Worm (Caenorhabditis elegans): Measurements from ENCODE around the gene F55A11.4.

Gene F55A11.4

ce11 chrV:11764373-11764954, 5.8 kb upstream of the F55A11.4 start, which contains the start of the genes F55A11.1 and syx-5:
F55A11.1 (minus strand) TSS chrV:11764385.
syx-5 (plus strand) TSS chrV:11764904.
- TF ChIP-seq hlh-11 (tag; optimal IDR thresholded peaks at IDR 0.05): peak; percentile 86
- TF ChIP-seq spr-1 (tag; optimal IDR thresholded peaks at IDR 0.05): peak; percentile 90
- peak; percentile 50 to 89 for TF ChIP-seq daf-16 (GFP tag; optimal IDR thresholded peaks at IDR 0.05)
- peak; percentile 58 for TF ChIP-seq daf-16 (tag; optimal IDR thresholded peaks at IDR 0.05)
- no peak for TF ChIP-seq zag-1 (tag; optimal IDR thresholded peaks at IDR 0.05)
- TF ChIP-seq ceh-32 (tag; optimal IDR thresholded peaks at IDR 0.05; ENCODE audit: poor library complexity): peak; percentile 42
- TF ChIP-seq arid-1 (GFP tag; conservative IDR thresholded peaks at IDR 0.05): 0 out of 2 replicates have a peak, but pooled peaks have one; percentile 21
- peak; percentile 50 for TF ChIP-seq nhr-11 (tag; optimal IDR thresholded peaks at IDR 0.05)
- TF ChIP-seq nhr-237 (tag; optimal IDR thresholded peaks at IDR 0.05): no peak
- TF ChIP-seq mdl-1 (tag; optimal IDR thresholded peaks at IDR 0.05): peak in 1 of 2 experiments; percentile 84
- TF ChIP-seq nhr-41 (GFP tag; IDR thresholded peaks at IDR 0.05): no peak
- TF ChIP-seq F49E8.2 (tag; optimal IDR thresholded peaks at IDR 0.05; ENCODE audit: borderline replicate concordance): peak; percentile 9
- no peak for TF ChIP-seq set-16 (GFP tag; IDR thresholded peaks at IDR 0.05)
- peak; percentile 64 for TF ChIP-seq php-3 (GFP tag; IDR thresholded peaks at IDR 0.05)
- no peak for TF ChIP-seq lir-3 (tag; optimal IDR thresholded peaks at IDR 0.05)
- peak; percentile 97 for TF ChIP-seq mxl-3 (GFP tag; optimal IDR thresholded peaks at IDR 0.05)
- TF ChIP-seq zip-11 (GFP tag; IDR thresholded peaks at IDR 0.05): no peak
- peak; percentile 90 for TF ChIP-seq rbr-2 (tag; optimal IDR thresholded peaks at IDR 0.05)
- peak; percentile 75 for TF ChIP-seq F37D6.2 (tag; optimal IDR thresholded peaks at IDR 0.05)
- peak; percentile 78 for TF ChIP-seq hlh-30 (tag; optimal IDR thresholded peaks at IDR 0.05; ENCODE audit: insufficient read depth)
- TF ChIP-seq nhr-111 (GFP tag; optimal IDR thresholded peaks at IDR 0.05): no peak
- TF ChIP-seq lim-7 (GFP tag; IDR thresholded peaks at IDR 0.05): no peak
- no peak for TF ChIP-seq nhr-10 (tag; optimal IDR thresholded peaks at IDR 0.05)
- TF ChIP-seq dve-1 (tag; optimal IDR thresholded peaks at IDR 0.05; ENCODE audit: insufficient read depth): peak; percentile 85
- no peak for TF ChIP-seq madf-9 (GFP tag; conservative IDR thresholded peaks at IDR 0.05)
- no peak for TF ChIP-seq D1046.2 (GFP tag; IDR thresholded peaks at IDR 0.05)
- peak; percentile 54; the same call in 1 of the 2 replicates for TF ChIP-seq lin-29 (GFP tag; IDR thresholded peaks at IDR 0.05)
- no peak for TF ChIP-seq F26F4.8 (GFP tag; conservative IDR thresholded peaks at IDR 0.05)
- TF ChIP-seq daf-12 (tag; optimal IDR thresholded peaks at IDR 0.05): no peak
- TF ChIP-seq nhr-77 (tag; optimal IDR thresholded peaks at IDR 0.05): peak; percentile 46
- peak; percentile 83 for TF ChIP-seq ztf-7 (tag; optimal IDR thresholded peaks at IDR 0.05)
- peak; percentile 78 for TF ChIP-seq spr-3 (GFP tag; optimal IDR thresholded peaks at IDR 0.05)
- no peak for TF ChIP-seq attf-4 (tag; optimal IDR thresholded peaks at IDR 0.05)
- TF ChIP-seq cey-2 (tag; optimal IDR thresholded peaks at IDR 0.05; ENCODE audit: borderline replicate concordance, insufficient read depth): no peak
- TF ChIP-seq nhr-102 (tag; optimal IDR thresholded peaks at IDR 0.05): peak; percentile 90
- TF ChIP-seq ceh-62 (tag; optimal IDR thresholded peaks at IDR 0.05): no peak
- TF ChIP-seq unc-39 (tag; optimal IDR thresholded peaks at IDR 0.05): no peak
- no peak for TF ChIP-seq daf-8 (GFP tag; IDR thresholded peaks at IDR 0.05)
- TF ChIP-seq skn-1 (tag; optimal IDR thresholded peaks at IDR 0.05): no peak
- peak; percentile 78 for TF ChIP-seq dmd-6 (GFP tag; IDR thresholded peaks at IDR 0.05)
- TF ChIP-seq pqm-1 (tag; optimal IDR thresholded peaks at IDR 0.05): peak; percentile 7
- peak; percentile 76 for TF ChIP-seq fkh-10 (GFP tag; optimal IDR thresholded peaks at IDR 0.05)
- TF ChIP-seq F10B5.3 (tag; optimal IDR thresholded peaks at IDR 0.05): peak; percentile 78
- TF ChIP-seq nhr-6 (tag; optimal IDR thresholded peaks at IDR 0.05): peak; percentile 59
- peak; percentile 69; the same call in 1 of the 2 replicates for TF ChIP-seq saeg-2 (GFP tag; IDR thresholded peaks at IDR 0.05)
- TF ChIP-seq hif-1 (tag; optimal IDR thresholded peaks at IDR 0.05): peak; percentile 22 to 63
- no peak for TF ChIP-seq nhr-25 (tag; optimal IDR thresholded peaks at IDR 0.05; ENCODE audit: borderline replicate concordance, insufficient read depth)
- TF ChIP-seq T26A8.4 (GFP tag; IDR thresholded peaks at IDR 0.05): peak; percentile 85
- no peak for TF ChIP-seq F44E2.7 (GFP tag; IDR thresholded peaks at IDR 0.05)
- TF ChIP-seq aly-2 (tag; optimal IDR thresholded peaks at IDR 0.05): no peak
- peak; percentile 33 for TF ChIP-seq zip-2 (tag; optimal IDR thresholded peaks at IDR 0.05)
